Fruit fly (Drosophila melanogaster): ENCODE results near the gene CG5676.

DNA sequence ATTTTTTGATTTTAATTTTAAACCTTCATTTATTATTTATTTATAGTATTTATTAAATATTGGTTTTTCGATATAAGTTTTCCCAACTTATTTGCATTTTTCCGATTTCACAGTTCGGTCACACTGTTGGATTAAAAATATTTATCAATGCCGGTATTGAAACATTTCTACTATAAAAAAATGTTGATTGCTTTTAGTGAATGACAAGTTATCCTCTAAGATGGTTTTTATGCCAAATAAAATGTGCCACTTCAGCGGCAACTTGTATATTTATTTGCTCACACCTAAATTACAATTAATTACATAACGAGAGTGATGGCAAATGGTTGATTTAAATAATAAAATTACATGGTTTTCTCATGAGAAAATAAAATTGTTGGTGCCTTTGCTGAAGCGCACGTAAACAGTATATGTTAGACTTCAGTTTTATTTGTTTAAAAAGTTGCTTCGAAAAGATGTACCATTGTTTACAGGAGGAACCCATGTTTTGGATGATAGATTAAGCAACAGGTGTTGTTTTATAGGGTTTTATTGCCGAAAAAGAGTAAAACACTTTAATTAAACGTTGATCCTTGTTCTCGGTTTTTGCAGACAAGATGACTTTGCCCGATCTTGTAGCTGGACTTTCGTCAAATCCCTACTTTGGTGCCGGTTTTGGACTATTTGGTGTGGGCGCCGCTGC is 33.0 kb downstream of the CG5676 start, which contains the start of gene Bcs1:
- TF ChIP-seq CG33017 (tag; optimal IDR thresholded peaks at IDR 0.05) (no peak), CG14711 (tag; optimal IDR thresholded peaks at IDR 0.05) (no peak), tj (GFP tag; optimal IDR thresholded peaks at IDR 0.05) (no peak), Clk (GFP tag; optimal IDR thresholded peaks at IDR 0.05) (no peak), CG5204 (GFP tag; optimal IDR thresholded peaks at IDR 0.05) (no peak), cic (GFP tag; optimal IDR thresholded peaks at IDR 0.05) (no peak), Hr96 (GFP tag; optimal IDR thresholded peaks at IDR 0.05) (no peak), CG7045 (GFP tag; optimal IDR thresholded peaks at IDR 0.05) (no peak)
